Worm (Caenorhabditis elegans): ENCODE results near the gene F36H1.3.

Gene F36H1.3

DNA sequence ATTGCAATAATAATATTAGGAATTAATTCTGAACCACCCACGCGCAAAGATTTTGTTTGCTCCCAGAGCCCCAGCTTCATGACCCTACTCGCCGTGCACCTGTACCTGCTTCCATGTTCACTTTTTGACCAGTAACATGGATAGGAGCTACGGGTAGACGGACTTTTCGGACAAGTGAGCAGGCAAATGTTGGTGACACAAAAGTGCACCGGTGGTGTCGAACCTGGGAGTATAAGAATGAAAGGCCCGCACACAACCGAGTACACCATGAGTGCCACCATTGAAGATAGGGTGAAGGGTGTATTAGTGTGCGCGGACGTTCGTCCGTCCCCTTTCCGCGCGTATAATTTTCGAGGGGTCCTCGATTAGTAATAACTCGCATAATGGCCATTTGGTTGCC lies 24.0 kb upstream of the F36H1.3 start (continued):
- TF ChIP-seq madf-9 (GFP tag; conservative IDR thresholded peaks at IDR 0.05) = peak; percentile 74
- TF ChIP-seq sdz-12 (GFP tag; optimal IDR thresholded peaks at IDR 0.05) = no peak
- peak; percentile 43 for TF ChIP-seq nhr-48 (tag; optimal IDR thresholded peaks at IDR 0.05)
- TF ChIP-seq zag-1 (tag; optimal IDR thresholded peaks at IDR 0.05) = no peak
- TF ChIP-seq vab-7 (GFP tag; IDR thresholded peaks at IDR 0.05) = peak; percentile 87
- TF ChIP-seq F44E2.7 (GFP tag; IDR thresholded peaks at IDR 0.05) = 0 out of 2 replicates have a peak, but pooled peaks have one; percentile 43
- no peak for TF ChIP-seq daf-12 (tag; optimal IDR thresholded peaks at IDR 0.05)
- no peak for TF ChIP-seq lin-15B (tag; optimal IDR thresholded peaks at IDR 0.05)
- no peak for TF ChIP-seq hlh-30 (tag; optimal IDR thresholded peaks at IDR 0.05; ENCODE audit: insufficient read depth)
- no peak for TF ChIP-seq hlh-11 (tag; optimal IDR thresholded peaks at IDR 0.05)
- TF ChIP-seq mdt-29 (GFP tag; IDR thresholded peaks at IDR 0.05) = peak; percentile 57; the same call in 1 of the 2 replicates
- no peak for TF ChIP-seq nhr-25 (tag; optimal IDR thresholded peaks at IDR 0.05; ENCODE audit: borderline replicate concordance, insufficient read depth)
- TF ChIP-seq lin-39 (tag; optimal IDR thresholded peaks at IDR 0.05) = no peak
- peak; percentile 88 for TF ChIP-seq ctbp-1 (GFP tag; IDR thresholded peaks at IDR 0.05)
- TF ChIP-seq fos-1 (tag; optimal IDR thresholded peaks at IDR 0.05) = no peak
- TF ChIP-seq unc-39 (tag; optimal IDR thresholded peaks at IDR 0.05) = no peak
- TF ChIP-seq nhr-102 (tag; optimal IDR thresholded peaks at IDR 0.05) = peak; percentile 73
- peak; percentile 75 for TF ChIP-seq nhr-111 (GFP tag; optimal IDR thresholded peaks at IDR 0.05)
- peak; percentile 18 for TF ChIP-seq duxl-1 (tag; optimal IDR thresholded peaks at IDR 0.05; ENCODE audit: poor library complexity)
- peak; percentile 71 for TF ChIP-seq ceh-20 (GFP tag; IDR thresholded peaks at IDR 0.05)
- TF ChIP-seq skn-1 (tag; optimal IDR thresholded peaks at IDR 0.05) = no peak
- TF ChIP-seq daf-19 (GFP tag; conservative IDR thresholded peaks at IDR 0.05) = peak; percentile 85
- no peak for TF ChIP-seq fkh-10 (GFP tag; optimal IDR thresholded peaks at IDR 0.05)
- TF ChIP-seq mep-1 (tag; optimal IDR thresholded peaks at IDR 0.05) = peak; percentile 27
- peak; percentile 35 for TF ChIP-seq F10B5.3 (tag; optimal IDR thresholded peaks at IDR 0.05)
- 0 out of 2 replicates have a peak, but pooled peaks have one; percentile 55 for TF ChIP-seq nhr-41 (GFP tag; IDR thresholded peaks at IDR 0.05)
- no peak for TF ChIP-seq lsy-2 (tag; optimal IDR thresholded peaks at IDR 0.05)
- no peak for TF ChIP-seq snpc-4 (tag; optimal IDR thresholded peaks at IDR 0.05)
- peak in 1 of 2 experiments; percentile 54 for TF ChIP-seq hif-1 (tag; optimal IDR thresholded peaks at IDR 0.05)
- peak; percentile 79 for TF ChIP-seq php-3 (GFP tag; IDR thresholded peaks at IDR 0.05)
- no peak for TF ChIP-seq dve-1 (tag; optimal IDR thresholded peaks at IDR 0.05; ENCODE audit: insufficient read depth)
- peak; percentile 76 for TF ChIP-seq Y48G9A.11 (GFP tag; IDR thresholded peaks at IDR 0.05)
- no peak for TF ChIP-seq hmg-1.1 (GFP tag; IDR thresholded peaks at IDR 0.05)
- TF ChIP-seq egl-27 (tag; optimal IDR thresholded peaks at IDR 0.05) = no peak
- TF ChIP-seq T20F7.1 (GFP tag; optimal IDR thresholded peaks at IDR 0.05) = peak; percentile 31
- no peak for TF ChIP-seq nhr-28 (tag; optimal IDR thresholded peaks at IDR 0.05)
- no peak for TF ChIP-seq nhr-76 (tag; optimal IDR thresholded peaks at IDR 0.05)
- TF ChIP-seq Y75B8A.6 (GFP tag; IDR thresholded peaks at IDR 0.05) = peak; percentile 75; the same call in 1 of the 2 replicates
- peak; percentile 78 for TF ChIP-seq lin-38 (GFP tag; IDR thresholded peaks at IDR 0.05)
- peak; percentile 92 for TF ChIP-seq snpc-1.2 (GFP tag; IDR thresholded peaks at IDR 0.05)
- no peak for TF ChIP-seq daf-8 (GFP tag; IDR thresholded peaks at IDR 0.05)
- peak; percentile 65 for TF ChIP-seq spr-3 (GFP tag; optimal IDR thresholded peaks at IDR 0.05)
- peak; percentile 42 for TF ChIP-seq rbr-2 (tag; optimal IDR thresholded peaks at IDR 0.05)
- no peak for TF ChIP-seq R02D3.7 (tag; optimal IDR thresholded peaks at IDR 0.05)
- no peak for TF ChIP-seq ZK546.5 (tag; optimal IDR thresholded peaks at IDR 0.05)
- TF ChIP-seq gei-8 (GFP tag; optimal IDR thresholded peaks at IDR 0.05) = peak; percentile 66
- peak; percentile 72 for TF ChIP-seq T26A8.4 (GFP tag; IDR thresholded peaks at IDR 0.05)
- TF ChIP-seq nhr-10 (tag; optimal IDR thresholded peaks at IDR 0.05) = no peak
- TF ChIP-seq dmd-9 (GFP tag; IDR thresholded peaks at IDR 0.05) = no peak
- TF ChIP-seq cey-2 (tag; optimal IDR thresholded peaks at IDR 0.05; ENCODE audit: borderline replicate concordance, insufficient read depth) = no peak
